Worm (Caenorhabditis elegans) whole organism, L4/young adult: ENCODE results near the gene atp-5.

Source experiments
- W03F9.2 ChIP-seq: fragments of 150-350 bp; optimal IDR thresholded peaks from 2 replicates; lab custom pipeline; 2014; ENCODE audit warnings: missing biosample characterization, missing genetic modification characterization
- him-1 ChIP-seq: sonication (generic microtip); optimal IDR thresholded peaks from 2 replicates; lab custom pipeline; 2016; ENCODE audit warnings: missing genotype, missing genetic modification reagents, missing genetic modification characterization, missing compliant biosample characterization

- TF ChIP-seq him-1 (tag; lab: Kevin White, UChicago) (no peak), W03F9.2 (no peak)
Observed at ce11 chrV:11093163-11094091, 30.2 kb downstream of the atp-5 start, which contains the start of gene lact-8.
